Fruit fly (Drosophila melanogaster): ENCODE data around the gene CG31705.

The CG31705 gene

dm6 chr2L:11501427-11501968, 26.5 kb downstream of the CG31705 start, which contains the start of gene spz4 (continued):
- TF ChIP-seq CG6654 (GFP tag; optimal IDR thresholded peaks at IDR 0.05) (no peak), Jarid2 (GFP tag; optimal IDR thresholded peaks at IDR 0.05) (no peak), trem (tag; optimal IDR thresholded peaks at IDR 0.05) (no peak), Oli (tag; optimal IDR thresholded peaks at IDR 0.05) (peak; percentile 10), Eip74EF (GFP tag; optimal IDR thresholded peaks at IDR 0.05) (no peak), kni (GFP tag; optimal IDR thresholded peaks at IDR 0.05) (no peak), CG9817 (tag; optimal IDR thresholded peaks at IDR 0.05) (no peak), zfh1 (GFP tag; IDR thresholded peaks at IDR 0.05) (no peak), Ssrp (tag; optimal IDR thresholded peaks at IDR 0.05) (peak; percentile 12), sug (tag; optimal IDR thresholded peaks at IDR 0.05) (no peak), CG4424 (GFP tag; optimal IDR thresholded peaks at IDR 0.05) (no peak), CG33557 (GFP tag; optimal IDR thresholded peaks at IDR 0.05) (no peak), CG4707 (GFP tag; optimal IDR thresholded peaks at IDR 0.05) (no peak), disco-r (GFP tag; optimal IDR thresholded peaks at IDR 0.05) (no peak), Aef1 (GFP tag; IDR thresholded peaks at IDR 0.05) (no peak), CG9727 (GFP tag; optimal IDR thresholded peaks at IDR 0.05) (no peak), dpn (GFP tag; optimal IDR thresholded peaks at IDR 0.05) (no peak), ham (GFP tag; IDR thresholded peaks at IDR 0.05) (no peak), gem (tag; optimal IDR thresholded peaks at IDR 0.05) (peak; percentile 30), schlank (tag; optimal IDR thresholded peaks at IDR 0.05) (no peak), Adf1 (GFP tag; IDR thresholded peaks at IDR 0.05) (no peak), CG3847 (GFP tag; IDR thresholded peaks at IDR 0.05) (no peak), CG3407 (GFP tag; optimal IDR thresholded peaks at IDR 0.05) (no peak), CG12769 (tag; optimal IDR thresholded peaks at IDR 0.05) (no peak), MTF-1 (GFP tag; optimal IDR thresholded peaks at IDR 0.05; ENCODE audit: borderline replicate concordance) (no peak), p53 (GFP tag; optimal IDR thresholded peaks at IDR 0.05) (no peak), CG31388 (GFP tag; optimal IDR thresholded peaks at IDR 0.05) (no peak), CG1024 (GFP tag; IDR thresholded peaks at IDR 0.05) (no peak), Deaf1 (tag; optimal IDR thresholded peaks at IDR 0.05) (no peak), CG17361 (GFP tag; IDR thresholded peaks at IDR 0.05) (peak; percentile 41; the same call in 1 of the 3 replicates), CG10431 (GFP tag; optimal IDR thresholded peaks at IDR 0.05) (no peak), CG10543 (GFP tag; optimal IDR thresholded peaks at IDR 0.05) (no peak), CG7745 (tag; optimal IDR thresholded peaks at IDR 0.05) (no peak), danr (GFP tag; IDR thresholded peaks at IDR 0.05) (no peak), CG16813 (GFP tag; IDR thresholded peaks at IDR 0.05; ENCODE audit: partially characterized antibody) (no peak), ken (GFP tag; IDR thresholded peaks at IDR 0.05) (peak; percentile 28; the same call in 1 of the 3 replicates), tin (GFP tag; optimal IDR thresholded peaks at IDR 0.05) (no peak), btn (GFP tag; optimal IDR thresholded peaks at IDR 0.05) (no peak), CG18619 (GFP tag; optimal IDR thresholded peaks at IDR 0.05) (no peak), Sry-δ (GFP tag; optimal IDR thresholded peaks at IDR 0.05) (no peak), CG12299 (tag; optimal IDR thresholded peaks at IDR 0.05) (no peak), dmrt11E (tag; optimal IDR thresholded peaks at IDR 0.05) (no peak), pnt (GFP tag; optimal IDR thresholded peaks at IDR 0.05) (no peak), CG7271 (tag; optimal IDR thresholded peaks at IDR 0.05) (no peak), kay (GFP tag; optimal IDR thresholded peaks at IDR 0.05) (no peak), BEAF-32 (GFP tag; optimal IDR thresholded peaks at IDR 0.05) (no peak), slp2 (GFP tag; optimal IDR thresholded peaks at IDR 0.05) (no peak), CG16779 (GFP tag; IDR thresholded peaks at IDR 0.05) (no peak), CG33213 (GFP tag; optimal IDR thresholded peaks at IDR 0.05) (no peak), YL-1 (GFP tag; optimal IDR thresholded peaks at IDR 0.05) (no peak), yki (optimal IDR thresholded peaks at IDR 0.05) (no peak)

Data from whole organism, embryonic.